Worm (Caenorhabditis elegans): Measurements from ENCODE around the gene fat-7.

fat-7 gene

ce11 chrV:7197036-7197435, 44.1 kb upstream of the fat-7 start:
- TF ChIP-seq flh-1 (GFP tag; optimal IDR thresholded peaks at IDR 0.05) (no peak), drap-1 (GFP tag; optimal IDR thresholded peaks at IDR 0.05) (no peak), ces-1 (GFP tag; optimal IDR thresholded peaks at IDR 0.05) (no peak), lin-32 (GFP tag; optimal IDR thresholded peaks at IDR 0.05) (no peak), lin-13 (tag; optimal IDR thresholded peaks at IDR 0.05) (no peak), bed-3 (GFP tag; optimal IDR thresholded peaks at IDR 0.05) (no peak), ztf-11 (tag; optimal IDR thresholded peaks at IDR 0.05) (no peak), sem-2 (GFP tag; optimal IDR thresholded peaks at IDR 0.05) (no peak), nhr-28 (tag; optimal IDR thresholded peaks at IDR 0.05) (no peak), ceh-39 (tag; optimal IDR thresholded peaks at IDR 0.05) (no peak)

- no peak for TF ChIP-seq unc-62 (GFP tag; optimal IDR thresholded peaks at IDR 0.05)
- peak; percentile 29 for TF ChIP-seq unc-39 (tag; optimal IDR thresholded peaks at IDR 0.05)
- no peak for TF ChIP-seq bed-3 (GFP tag; optimal IDR thresholded peaks at IDR 0.05)
- no peak for TF ChIP-seq sptf-1 (tag; optimal IDR thresholded peaks at IDR 0.05)
- no peak for TF ChIP-seq flh-1 (GFP tag; optimal IDR thresholded peaks at IDR 0.05)
- peak; percentile 76 for TF ChIP-seq ces-1 (GFP tag; optimal IDR thresholded peaks at IDR 0.05)
- TF ChIP-seq elt-3 (tag; optimal IDR thresholded peaks at IDR 0.05), result no peak
- peak; percentile 24 for TF ChIP-seq drap-1 (GFP tag; optimal IDR thresholded peaks at IDR 0.05)
- no peak for TF ChIP-seq tbx-8 (GFP tag; optimal IDR thresholded peaks at IDR 0.05)
- TF ChIP-seq nhr-76 (tag; optimal IDR thresholded peaks at IDR 0.05), result no peak
- peak; percentile 46 for TF ChIP-seq ceh-83 (GFP tag; optimal IDR thresholded peaks at IDR 0.05)
- no peak for TF ChIP-seq ceh-43 (GFP tag; optimal IDR thresholded peaks at IDR 0.05)
- peak; percentile 20 for TF ChIP-seq M03D4.4 (tag; optimal IDR thresholded peaks at IDR 0.05)
- TF ChIP-seq mab-5 (tag; optimal IDR thresholded peaks at IDR 0.05), result no peak
- no peak for TF ChIP-seq sem-2 (GFP tag; optimal IDR thresholded peaks at IDR 0.05)
- TF ChIP-seq nhr-28 (tag; optimal IDR thresholded peaks at IDR 0.05), result no peak
- TF ChIP-seq mls-2 (tag; optimal IDR thresholded peaks at IDR 0.05), result peak; percentile 21
- no peak for TF ChIP-seq hlh-1 (tag; optimal IDR thresholded peaks at IDR 0.05)
- TF ChIP-seq lsy-2 (tag; optimal IDR thresholded peaks at IDR 0.05), result peak; percentile 73
- TF ChIP-seq lin-32 (GFP tag; optimal IDR thresholded peaks at IDR 0.05), result no peak
- peak; percentile 79 for TF ChIP-seq unc-120 (tag; optimal IDR thresholded peaks at IDR 0.05; ENCODE audit: poor library complexity, severe bottlenecking)
- peak; percentile 63 for TF ChIP-seq ztf-11 (tag; optimal IDR thresholded peaks at IDR 0.05)
- peak; percentile 28 for TF ChIP-seq cnd-1 (tag; optimal IDR thresholded peaks at IDR 0.05)
- no peak for TF ChIP-seq ham-2 (GFP tag; optimal IDR thresholded peaks at IDR 0.05)
- peak; percentile 97 for TF ChIP-seq lin-13 (tag; optimal IDR thresholded peaks at IDR 0.05)
- peak; percentile 93 for TF ChIP-seq ceh-39 (tag; optimal IDR thresholded peaks at IDR 0.05)
- no peak for TF ChIP-seq zip-8 (tag; optimal IDR thresholded peaks at IDR 0.05)
- TF ChIP-seq mep-1 (tag; optimal IDR thresholded peaks at IDR 0.05), result peak; percentile 95
- TF ChIP-seq blmp-1 (tag; optimal IDR thresholded peaks at IDR 0.05), result no peak
- TF ChIP-seq nhr-2 (tag; optimal IDR thresholded peaks at IDR 0.05), result peak; percentile 30
- peak; percentile 87 for TF ChIP-seq nhr-237 (tag; optimal IDR thresholded peaks at IDR 0.05)
- TF ChIP-seq snpc-4 (tag; optimal IDR thresholded peaks at IDR 0.05), result no peak
- no peak for TF ChIP-seq nhr-12 (tag; optimal IDR thresholded peaks at IDR 0.05)
- peak; percentile 96 for TF ChIP-seq pha-4 (tag; optimal IDR thresholded peaks at IDR 0.05)
- peak; percentile 38 for TF ChIP-seq elt-1 (tag; optimal IDR thresholded peaks at IDR 0.05; ENCODE audit: borderline replicate concordance, insufficient read depth)
Measured at ce11 chrV:7196498-7196966, 43.6 kb upstream of the fat-7 start, which contains the start of gene F09G2.2. F09G2.2 (plus strand) TSS chrV:7196916.

DNA sequence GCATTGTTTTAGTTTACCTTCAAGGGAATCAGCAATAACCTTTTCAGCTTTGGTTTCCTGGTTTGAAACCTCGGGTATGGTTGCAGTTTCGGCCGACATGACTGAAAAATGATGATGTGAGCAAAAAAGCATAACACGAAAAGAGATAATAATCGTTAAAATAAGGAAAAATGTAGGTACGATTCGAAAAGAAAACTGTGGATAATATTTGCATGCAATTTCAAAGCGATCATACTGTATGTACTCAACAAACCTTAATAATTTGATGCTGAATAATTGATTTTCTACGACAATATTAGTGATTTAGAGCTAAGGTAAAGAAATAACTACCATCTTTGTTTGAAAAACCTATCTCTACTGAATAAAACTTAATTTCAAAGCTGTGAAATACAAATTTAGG, 43.1 kb upstream of the fat-7 start, which contains the start of gene attf-2:
Gene attf-2 (minus strand): TSS at position 101 of the 400 bp plus-strand sequence.
- no peak for TF ChIP-seq ztf-11 (tag; optimal IDR thresholded peaks at IDR 0.05)
- no peak for TF ChIP-seq mls-2 (tag; optimal IDR thresholded peaks at IDR 0.05)
- TF ChIP-seq nhr-76 (tag; optimal IDR thresholded peaks at IDR 0.05), result no peak
- TF ChIP-seq ceh-83 (GFP tag; optimal IDR thresholded peaks at IDR 0.05), result no peak
- TF ChIP-seq lsy-2 (tag; optimal IDR thresholded peaks at IDR 0.05), result no peak
- TF ChIP-seq flh-1 (GFP tag; optimal IDR thresholded peaks at IDR 0.05), result no peak
- TF ChIP-seq hlh-1 (tag; optimal IDR thresholded peaks at IDR 0.05), result no peak
- TF ChIP-seq cnd-1 (tag; optimal IDR thresholded peaks at IDR 0.05), result no peak
- no peak for TF ChIP-seq ces-1 (GFP tag; optimal IDR thresholded peaks at IDR 0.05)
- no peak for TF ChIP-seq unc-120 (tag; optimal IDR thresholded peaks at IDR 0.05; ENCODE audit: poor library complexity, severe bottlenecking)
- TF ChIP-seq bed-3 (GFP tag; optimal IDR thresholded peaks at IDR 0.05), result no peak
- TF ChIP-seq nhr-12 (tag; optimal IDR thresholded peaks at IDR 0.05), result no peak
- TF ChIP-seq snpc-4 (tag; optimal IDR thresholded peaks at IDR 0.05), result no peak

Data from whole organism, mixed stage, embryonic.